Fruit fly (Drosophila melanogaster) whole organism: ENCODE measurements around the gene C3G.

Source experiments
- EcR ChIP-seq, 2 experiments: fragments of >200 bp; optimal IDR thresholded peaks; 2 replicates each; lab custom pipeline; 2017; ENCODE audit warnings: missing biosample characterization in 2 of 2, missing genetic modification characterization in 2 of 2, missing genetic modification reagents in 2 of 2
- pan ChIP-seq: fragments of >200 bp; optimal IDR thresholded peaks from 2 replicates; lab custom pipeline; 2017
- psq ChIP-seq: fragments of >200 bp; optimal IDR thresholded peaks from 2 replicates; lab custom pipeline; 2017

- TF ChIP-seq pan (lab: Kevin White, UChicago) (no peak), EcR (GFP tag; optimal IDR thresholded peaks at IDR 0.05; lab: Kevin White, UChicago) (no peak), psq (lab: Kevin White, UChicago) (no peak)
These were observed 20.8 kb upstream of the C3G start, which contains the start of gene nonC for dm6 chrX:6824203-6824602.
